Fruit fly (Drosophila melanogaster): Measurements from ENCODE around the gene CG32074.
A peak's percentile ranks its signal among the peaks of the same experiment; 100 is the strongest.
"Not testable (repeated sequence)": the region's sequence is repeated elsewhere in the genome, so short reads cannot be mapped to it uniquely, and the experiment has no call there.

CG32074 gene

DNA sequence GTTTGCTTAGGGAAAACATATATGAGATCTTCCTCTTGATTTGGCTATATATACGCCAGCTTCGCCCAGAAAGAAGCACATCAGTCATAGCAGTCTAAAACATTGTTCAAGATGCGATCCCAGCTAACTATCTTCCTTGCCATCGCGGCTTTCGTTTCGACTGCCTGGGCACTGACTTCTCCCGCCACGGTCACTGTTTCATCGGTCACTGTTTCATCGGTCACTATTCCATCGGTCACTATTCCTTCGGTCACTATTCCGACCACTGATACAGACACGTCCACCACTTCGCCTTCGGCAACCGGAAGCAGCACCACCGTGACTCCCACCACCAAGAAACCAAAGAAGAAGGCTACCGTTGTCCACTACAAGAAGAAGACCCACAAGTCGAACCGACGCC, 2.8 kb upstream of the CG32074 start, which contains the start of gene CG14143:
TSS of gene CG14143 (plus strand) at position 102 of the 400 bp plus-strand sequence.
- not testable (repeated sequence) for TF ChIP-seq pan (optimal IDR thresholded peaks at IDR 0.05); psq (optimal IDR thresholded peaks at IDR 0.05); usp (GFP tag; optimal IDR thresholded peaks at IDR 0.05)

- TF ChIP-seq EcR (GFP tag; optimal IDR thresholded peaks at IDR 0.05): no peak
- no peak for TF ChIP-seq Dll (optimal IDR thresholded peaks at IDR 0.05)
- TF ChIP-seq psq (optimal IDR thresholded peaks at IDR 0.05): no peak
- TF ChIP-seq CG8478 (optimal IDR thresholded peaks at IDR 0.05): no peak
- TF ChIP-seq pan (optimal IDR thresholded peaks at IDR 0.05): no peak
Measured at dm6 chr3L:11130535-11130934, 1.6 kb downstream of the CG32074 start, which contains the start of gene nol. Gene nol (plus strand): TSS chr3L:11130835.

DNA sequence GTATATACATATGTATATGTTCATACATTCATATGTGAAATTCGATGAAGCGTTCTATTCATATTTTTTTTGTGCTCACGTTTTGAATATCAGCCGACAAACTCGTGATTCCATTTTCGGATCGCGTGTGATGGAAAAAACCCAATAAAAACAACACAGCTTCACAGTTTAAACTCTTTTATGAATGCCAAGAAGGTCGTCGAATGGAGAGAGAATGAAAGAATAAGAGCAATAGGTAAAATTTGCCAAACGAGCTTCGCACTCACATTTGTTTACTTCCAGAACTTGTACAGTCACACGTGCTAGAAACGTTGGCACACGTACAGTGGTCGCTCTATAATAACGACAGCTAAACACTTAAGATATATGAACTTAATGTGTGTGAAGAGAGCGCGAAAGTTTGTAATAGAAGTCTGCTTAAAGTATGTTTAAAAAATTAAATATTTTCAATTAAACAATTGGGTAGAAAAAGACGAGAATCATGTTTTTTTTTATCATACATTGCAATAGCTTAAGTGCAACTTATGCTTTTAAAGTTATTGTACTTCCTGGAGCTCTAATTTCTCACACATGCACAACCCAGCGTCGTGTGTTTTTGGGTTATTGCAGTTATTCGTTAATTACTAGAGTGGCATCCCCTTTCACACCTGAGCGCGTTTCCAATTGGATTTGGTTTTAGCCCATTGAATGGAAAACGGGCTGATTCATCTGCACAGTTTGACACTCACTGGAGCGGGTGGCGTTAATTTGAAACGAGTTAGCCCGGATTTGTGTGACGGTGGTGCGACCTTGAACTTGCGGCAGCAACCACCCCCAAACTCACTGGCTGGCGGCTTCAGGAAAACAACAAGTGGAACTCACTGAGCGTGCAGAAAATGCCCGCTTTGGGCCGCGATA, 6.2 kb downstream of the CG32074 start:
- TF ChIP-seq Dll (optimal IDR thresholded peaks at IDR 0.05) (no peak), pan (optimal IDR thresholded peaks at IDR 0.05) (no peak), usp (GFP tag; optimal IDR thresholded peaks at IDR 0.05) (no peak), psq (optimal IDR thresholded peaks at IDR 0.05) (no peak), EcR (GFP tag; optimal IDR thresholded peaks at IDR 0.05) (no peak), CG8478 (optimal IDR thresholded peaks at IDR 0.05) (no peak)

dm6 chr3L:11124841-11125240, 7.3 kb downstream of the CG32074 start:
- TF ChIP-seq Dll (optimal IDR thresholded peaks at IDR 0.05) (no peak), CG8478 (optimal IDR thresholded peaks at IDR 0.05) (no peak), usp (GFP tag; optimal IDR thresholded peaks at IDR 0.05) (no peak), EcR (GFP tag; optimal IDR thresholded peaks at IDR 0.05) (no peak), psq (optimal IDR thresholded peaks at IDR 0.05) (no peak), pan (optimal IDR thresholded peaks at IDR 0.05) (no peak)

dm6 chr3L:11124439-11124838, 7.7 kb downstream of the CG32074 start:
- TF ChIP-seq usp (GFP tag; optimal IDR thresholded peaks at IDR 0.05) (no peak), CG8478 (optimal IDR thresholded peaks at IDR 0.05) (no peak), pan (optimal IDR thresholded peaks at IDR 0.05) (no peak), psq (optimal IDR thresholded peaks at IDR 0.05) (no peak), EcR (GFP tag; optimal IDR thresholded peaks at IDR 0.05) (no peak), Dll (optimal IDR thresholded peaks at IDR 0.05) (no peak)

dm6 chr3L:11123598-11124284, 8.4 kb downstream of the CG32074 start:
- no peak for TF ChIP-seq pan (optimal IDR thresholded peaks at IDR 0.05)
- peak; percentile 90 for TF ChIP-seq Dll (optimal IDR thresholded peaks at IDR 0.05)

dm6 chr3L:11123088-11123487, 9.0 kb downstream of the CG32074 start, which contains the start of the genes Ufd1 and NaPi-III:
Gene Ufd1 (minus strand): TSS chr3L:11123216.
Gene NaPi-III (plus strand): TSS chr3L:11123348.
- TF ChIP-seq Dll (optimal IDR thresholded peaks at IDR 0.05) (no peak), usp (GFP tag; optimal IDR thresholded peaks at IDR 0.05) (no peak), pan (optimal IDR thresholded peaks at IDR 0.05) (no peak), CG8478 (optimal IDR thresholded peaks at IDR 0.05) (no peak), EcR (GFP tag; optimal IDR thresholded peaks at IDR 0.05) (no peak), psq (optimal IDR thresholded peaks at IDR 0.05) (no peak)

dm6 chr3L:11120419-11120958, 11.6 kb downstream of the CG32074 start, which contains the start of the genes FoxK and mRpL2:
Gene FoxK (minus strand): TSS chr3L:11120783.
Gene mRpL2 (plus strand): TSS chr3L:11120847.
- TF ChIP-seq CG8478 (optimal IDR thresholded peaks at IDR 0.05) (no peak), Dll (optimal IDR thresholded peaks at IDR 0.05) (no peak), pan (optimal IDR thresholded peaks at IDR 0.05) (no peak), EcR (GFP tag; optimal IDR thresholded peaks at IDR 0.05) (no peak), psq (optimal IDR thresholded peaks at IDR 0.05) (no peak), usp (GFP tag; optimal IDR thresholded peaks at IDR 0.05) (no peak)

- no peak for TF ChIP-seq usp (GFP tag; optimal IDR thresholded peaks at IDR 0.05)
- no peak for TF ChIP-seq EcR (GFP tag; optimal IDR thresholded peaks at IDR 0.05)
- TF ChIP-seq Dll (optimal IDR thresholded peaks at IDR 0.05): no peak
Measured at dm6 chr3L:11119901-11120418, 12.2 kb downstream of the CG32074 start.

- no peak for TF ChIP-seq CG8478 (optimal IDR thresholded peaks at IDR 0.05)
- no peak for TF ChIP-seq pan (optimal IDR thresholded peaks at IDR 0.05)
- no peak for TF ChIP-seq usp (GFP tag; optimal IDR thresholded peaks at IDR 0.05)
- no peak for TF ChIP-seq psq (optimal IDR thresholded peaks at IDR 0.05)
- no peak for TF ChIP-seq Dll (optimal IDR thresholded peaks at IDR 0.05)
- TF ChIP-seq EcR (GFP tag; optimal IDR thresholded peaks at IDR 0.05): no peak
Measured at dm6 chr3L:11119396-11119900, 12.7 kb downstream of the CG32074 start.

- TF ChIP-seq Dll (optimal IDR thresholded peaks at IDR 0.05) (peak; percentile 22), CG8478 (optimal IDR thresholded peaks at IDR 0.05) (no peak), usp (GFP tag; optimal IDR thresholded peaks at IDR 0.05) (no peak), pan (optimal IDR thresholded peaks at IDR 0.05) (no peak)
Measured at dm6 chr3L:11118627-11119395, 13.3 kb downstream of the CG32074 start.
